Worm (Caenorhabditis elegans): ENCODE data around the gene slfl-5.

Gene slfl-5

ce11 chrV:12288577-12288976 lies 43.7 kb upstream of the slfl-5 start, which contains the start of gene rskd-1:
Gene rskd-1, minus strand, starts transcription at chrV:12288615.
- peak; percentile 45 for TF ChIP-seq pha-4 (tag; optimal IDR thresholded peaks at IDR 0.05)
- no peak for TF ChIP-seq snpc-4 (tag; optimal IDR thresholded peaks at IDR 0.05)
- no peak for TF ChIP-seq drap-1 (GFP tag; optimal IDR thresholded peaks at IDR 0.05)

- TF ChIP-seq unc-62 (GFP tag; optimal IDR thresholded peaks at IDR 0.05) (peak; percentile 13), bed-3 (GFP tag; optimal IDR thresholded peaks at IDR 0.05) (no peak)
Observed at ce11 chrV:12287667-12288066, 42.8 kb upstream of the slfl-5 start.

- TF ChIP-seq drap-1 (GFP tag; optimal IDR thresholded peaks at IDR 0.05) (no peak), lsy-2 (tag; optimal IDR thresholded peaks at IDR 0.05) (no peak)
Observed at ce11 chrV:12283187-12283586, 38.3 kb upstream of the slfl-5 start, which contains the start of gene F55C5.10. Gene F55C5.10, plus strand, starts transcription at chrV:12283487.

- TF ChIP-seq lin-13 (tag; optimal IDR thresholded peaks at IDR 0.05) (no peak), mep-1 (tag; optimal IDR thresholded peaks at IDR 0.05) (no peak), zip-8 (tag; optimal IDR thresholded peaks at IDR 0.05) (peak; percentile 60), pha-4 (tag; optimal IDR thresholded peaks at IDR 0.05) (no peak), ztf-11 (tag; optimal IDR thresholded peaks at IDR 0.05) (no peak), nhr-76 (tag; optimal IDR thresholded peaks at IDR 0.05) (no peak), elt-3 (tag; optimal IDR thresholded peaks at IDR 0.05) (no peak), drap-1 (GFP tag; optimal IDR thresholded peaks at IDR 0.05) (no peak), sem-2 (GFP tag; optimal IDR thresholded peaks at IDR 0.05) (no peak), unc-120 (tag; optimal IDR thresholded peaks at IDR 0.05; ENCODE audit: poor library complexity, severe bottlenecking) (no peak), flh-1 (GFP tag; optimal IDR thresholded peaks at IDR 0.05) (no peak), nhr-2 (tag; optimal IDR thresholded peaks at IDR 0.05) (peak; percentile 57)
Observed at ce11 chrV:12281508-12281907, 36.7 kb upstream of the slfl-5 start.

ce11 chrV:12276946-12277345 lies 32.1 kb upstream of the slfl-5 start, which contains the start of gene bnc-1:
Gene bnc-1, minus strand, starts transcription at chrV:12277046.
- no peak for TF ChIP-seq nhr-28 (tag; optimal IDR thresholded peaks at IDR 0.05)
- TF ChIP-seq ceh-83 (GFP tag; optimal IDR thresholded peaks at IDR 0.05), result no peak
- no peak for TF ChIP-seq ceh-43 (GFP tag; optimal IDR thresholded peaks at IDR 0.05)
- TF ChIP-seq unc-62 (GFP tag; optimal IDR thresholded peaks at IDR 0.05), result no peak

- TF ChIP-seq unc-39 (tag; optimal IDR thresholded peaks at IDR 0.05), result no peak
- TF ChIP-seq ceh-43 (GFP tag; optimal IDR thresholded peaks at IDR 0.05), result no peak
- TF ChIP-seq hlh-1 (tag; optimal IDR thresholded peaks at IDR 0.05), result no peak
- TF ChIP-seq nhr-76 (tag; optimal IDR thresholded peaks at IDR 0.05), result no peak
- TF ChIP-seq pha-4 (tag; optimal IDR thresholded peaks at IDR 0.05), result no peak
- TF ChIP-seq sem-2 (GFP tag; optimal IDR thresholded peaks at IDR 0.05), result no peak
- no peak for TF ChIP-seq nhr-237 (tag; optimal IDR thresholded peaks at IDR 0.05)
- no peak for TF ChIP-seq unc-62 (GFP tag; optimal IDR thresholded peaks at IDR 0.05)
- TF ChIP-seq mls-2 (tag; optimal IDR thresholded peaks at IDR 0.05), result no peak
- no peak for TF ChIP-seq lin-13 (tag; optimal IDR thresholded peaks at IDR 0.05)
- no peak for TF ChIP-seq blmp-1 (tag; optimal IDR thresholded peaks at IDR 0.05)
Observed at ce11 chrV:12275714-12276113, 30.9 kb upstream of the slfl-5 start.

- TF ChIP-seq sptf-1 (tag; optimal IDR thresholded peaks at IDR 0.05), result no peak
- TF ChIP-seq ceh-39 (tag; optimal IDR thresholded peaks at IDR 0.05), result no peak
Observed at ce11 chrV:12271495-12271894, 26.7 kb upstream of the slfl-5 start, which contains the start of the genes tsfm-1 and capg-2. Gene tsfm-1, minus strand, starts transcription at chrV:12271551. Gene capg-2, plus strand, starts transcription at chrV:12271873.

ce11 chrV:12269272-12269767 lies 24.5 kb upstream of the slfl-5 start, which contains the start of gene twk-24:
Gene twk-24, minus strand, starts transcription at chrV:12269322.
- TF ChIP-seq unc-62 (GFP tag; optimal IDR thresholded peaks at IDR 0.05) (no peak), pha-4 (tag; optimal IDR thresholded peaks at IDR 0.05) (no peak), mep-1 (tag; optimal IDR thresholded peaks at IDR 0.05) (no peak), nhr-28 (tag; optimal IDR thresholded peaks at IDR 0.05) (no peak), sem-2 (GFP tag; optimal IDR thresholded peaks at IDR 0.05) (no peak), lin-13 (tag; optimal IDR thresholded peaks at IDR 0.05) (no peak), cnd-1 (tag; optimal IDR thresholded peaks at IDR 0.05) (no peak), ceh-39 (tag; optimal IDR thresholded peaks at IDR 0.05) (no peak), ceh-83 (GFP tag; optimal IDR thresholded peaks at IDR 0.05) (no peak), ceh-43 (GFP tag; optimal IDR thresholded peaks at IDR 0.05) (no peak), bed-3 (GFP tag; optimal IDR thresholded peaks at IDR 0.05) (no peak), unc-39 (tag; optimal IDR thresholded peaks at IDR 0.05) (no peak), nhr-2 (tag; optimal IDR thresholded peaks at IDR 0.05) (no peak), flh-1 (GFP tag; optimal IDR thresholded peaks at IDR 0.05) (no peak), mls-2 (tag; optimal IDR thresholded peaks at IDR 0.05) (no peak), mab-5 (tag; optimal IDR thresholded peaks at IDR 0.05) (no peak), ham-2 (GFP tag; optimal IDR thresholded peaks at IDR 0.05) (no peak), lin-32 (GFP tag; optimal IDR thresholded peaks at IDR 0.05) (no peak), nhr-12 (tag; optimal IDR thresholded peaks at IDR 0.05) (no peak)

Measured in whole organism, mixed stage, embryonic.